Fruit fly (Drosophila melanogaster) whole organism, embryonic: Measurements from ENCODE around the gene Bap111.

Experiments used
- Abd-B ChIP-seq: fragments of 200-800 bp; sonication (Bioruptor generic); optimal IDR thresholded peaks from 2 replicates; lab custom pipeline; 2018; ENCODE audit warnings: missing biosample characterization, mild to moderate bottlenecking, missing genetic modification characterization, moderate library complexity
- Bdp1 ChIP-seq: fragments of 200-800 bp; sonication (Bioruptor generic); optimal IDR thresholded peaks from 3 replicates; lab custom pipeline; 2016; ENCODE audit warnings: missing biosample characterization, missing genetic modification characterization
- CG10321 ChIP-seq: fragments of 200-800 bp; sonication (Bioruptor generic); IDR thresholded peaks from 2 replicates; pipeline ENCODE4 v1.3.6; 2022; ENCODE audit warnings: missing biosample characterization, missing genetic modification characterization
- CG10366 ChIP-seq: fragments of 200-800 bp; sonication (Bioruptor generic); IDR thresholded peaks from 2 replicates; pipeline ENCODE4 v1.3.6; 2022; ENCODE audit warnings: missing biosample characterization, missing genetic modification characterization
- CG10565 ChIP-seq: fragments of 200-800 bp; sonication (Bioruptor generic); optimal IDR thresholded peaks from 3 replicates; lab custom pipeline; 2016; ENCODE audit warnings: missing biosample characterization, mild to moderate bottlenecking, missing genetic modification characterization
- CG10654 ChIP-seq: fragments of 200-800 bp; sonication (Bioruptor generic); optimal IDR thresholded peaks from 2 replicates; lab custom pipeline; 2016; ENCODE audit warnings: missing biosample characterization, missing genetic modification characterization
- CG10979 ChIP-seq: fragments of 200-800 bp; sonication (Bioruptor generic); optimal IDR thresholded peaks from 2 replicates; lab custom pipeline; 2018; ENCODE audit warnings: missing biosample characterization, mild to moderate bottlenecking, missing genetic modification characterization, moderate library complexity
- CG11085 ChIP-seq: fragments of 200-800 bp; sonication (Bioruptor generic); IDR thresholded peaks from 2 replicates; pipeline ENCODE4 v1.3.6; 2022; ENCODE audit warnings: missing biosample characterization, missing genetic modification characterization
- CG12744 ChIP-seq: fragments of 200-800 bp; sonication (Bioruptor generic); optimal IDR thresholded peaks from 2 replicates; lab custom pipeline; 2016; ENCODE audit warnings: missing biosample characterization, missing genetic modification characterization
- CG15011 ChIP-seq: fragments of 200-800 bp; sonication (Bioruptor generic); optimal IDR thresholded peaks from 3 replicates; lab custom pipeline; 2018; ENCODE audit warnings: missing biosample characterization, mild to moderate bottlenecking, missing genetic modification characterization
- CG15514 ChIP-seq: fragments of 200-800 bp; sonication (Bioruptor generic); optimal IDR thresholded peaks from 3 replicates; lab custom pipeline; 2017; ENCODE audit warnings: missing biosample characterization, missing genetic modification characterization, mild to moderate bottlenecking, moderate library complexity, missing genetic modification reagents
- CG15601 ChIP-seq: fragments of 200-800 bp; sonication (Bioruptor generic); optimal IDR thresholded peaks from 3 replicates; lab custom pipeline; 2019; ENCODE audit warnings: missing biosample characterization, mild to moderate bottlenecking, missing genetic modification characterization, moderate library complexity
- CG17359 ChIP-seq: fragments of 200-800 bp; sonication (Bioruptor generic); optimal IDR thresholded peaks from 3 replicates; lab custom pipeline; 2018; ENCODE audit warnings: missing biosample characterization, mild to moderate bottlenecking, missing genetic modification characterization, moderate library complexity
- CG17568 ChIP-seq: fragments of 200-800 bp; sonication (Bioruptor generic); optimal IDR thresholded peaks from 2 replicates; lab custom pipeline; 2018; ENCODE audit warnings: missing biosample characterization, mild to moderate bottlenecking, missing genetic modification characterization, moderate library complexity
- CG18764 ChIP-seq: fragments of 200-800 bp; sonication (Bioruptor generic); optimal IDR thresholded peaks from 3 replicates; lab custom pipeline; 2016; ENCODE audit warnings: missing biosample characterization, missing genetic modification characterization
- CG2199 ChIP-seq: fragments of 200-800 bp; sonication (Bioruptor generic); IDR thresholded peaks from 3 replicates; pipeline ENCODE4 v1.3.6; 2022; ENCODE audit warnings: missing biosample characterization, missing genetic modification characterization
- CG42726 ChIP-seq: fragments of 200-800 bp; sonication (Bioruptor generic); IDR thresholded peaks from 2 replicates; pipeline ENCODE4 v1.3.6; 2022; ENCODE audit warnings: missing biosample characterization, missing genetic modification characterization; ENCODE audit not compliant: partially characterized antibody
- CG4404 ChIP-seq: fragments of 200-800 bp; sonication (Bioruptor generic); IDR thresholded peaks from 2 replicates; pipeline ENCODE4 v1.3.6; 2022; ENCODE audit warnings: missing biosample characterization, missing genetic modification characterization
- CG4820 ChIP-seq: fragments of 200-800 bp; sonication (Bioruptor generic); optimal IDR thresholded peaks from 3 replicates; lab custom pipeline; 2016; ENCODE audit warnings: missing biosample characterization, missing genetic modification characterization
- CG4854 ChIP-seq: fragments of 200-800 bp; sonication (Bioruptor generic); optimal IDR thresholded peaks from 2 replicates; lab custom pipeline; 2016; ENCODE audit warnings: missing biosample characterization, missing genetic modification characterization, inconsistent platforms
- CG7357 ChIP-seq: fragments of 200-800 bp; sonication (Bioruptor generic); IDR thresholded peaks from 3 replicates; pipeline ENCODE4 v1.3.6; 2022; ENCODE audit warnings: missing biosample characterization, missing genetic modification characterization
- CG7372 ChIP-seq: fragments of 200-800 bp; sonication (Bioruptor generic); IDR thresholded peaks from 2 replicates; pipeline ENCODE4 v1.3.6; 2022; ENCODE audit warnings: missing biosample characterization, missing genetic modification characterization
- CG7963 ChIP-seq: fragments of 200-800 bp; sonication (Bioruptor generic); IDR thresholded peaks from 3 replicates; pipeline ENCODE4 v1.3.6; 2022; ENCODE audit warnings: missing biosample characterization, missing genetic modification characterization; ENCODE audit not compliant: partially characterized antibody
- CG9215 ChIP-seq: fragments of 200-800 bp; sonication (Bioruptor generic); IDR thresholded peaks from 2 replicates; pipeline ENCODE4 v1.3.6; 2022; ENCODE audit warnings: missing biosample characterization, missing genetic modification characterization
- CG9727 ChIP-seq: fragments of 200-800 bp; sonication (Bioruptor generic); optimal IDR thresholded peaks from 3 replicates; lab custom pipeline; 2017; ENCODE audit warnings: missing biosample characterization, mild to moderate bottlenecking, missing genetic modification characterization
- Camta ChIP-seq: fragments of 200-800 bp; sonication (Bioruptor generic); optimal IDR thresholded peaks from 2 replicates; lab custom pipeline; 2016; ENCODE audit warnings: missing biosample characterization, missing genetic modification characterization
- D ChIP-seq, 2 experiments: fragments of 200-800 bp in 1 of 2; fragments of >200 bp in 1 of 2; sonication (Bioruptor generic) in 1 of 2; optimal IDR thresholded peaks; 2 replicates in 1 of 2; 3 replicates in 1 of 2; lab custom pipeline; 2017; ENCODE audit warnings: mild to moderate bottlenecking in 1 of 2, missing biosample characterization in 1 of 2, missing genetic modification characterization in 1 of 2, missing genetic modification reagents in 1 of 2
- Dref ChIP-seq: fragments of 200-800 bp; sonication (Bioruptor generic); IDR thresholded peaks from 2 replicates; pipeline ENCODE4 v1.3.6; 2022; ENCODE audit warnings: missing biosample characterization, missing genetic modification characterization
- Gug ChIP-seq: fragments of 200-800 bp; sonication (Bioruptor generic); IDR thresholded peaks from 4 replicates; pipeline ENCODE4 v1.3.6; 2022; ENCODE audit warnings: missing biosample characterization, missing genetic modification characterization
- Hand ChIP-seq: fragments of 200-800 bp; sonication (Bioruptor generic); optimal IDR thresholded peaks from 2 replicates; lab custom pipeline; 2017; ENCODE audit warnings: mild to moderate bottlenecking, missing biosample characterization, missing genetic modification reagents, missing genetic modification characterization
- Hey ChIP-seq: fragments of 200-800 bp; sonication (Bioruptor generic); optimal IDR thresholded peaks from 3 replicates; lab custom pipeline; 2018; ENCODE audit warnings: missing biosample characterization, mild to moderate bottlenecking, missing genetic modification characterization
- MBD-R2 ChIP-seq: fragments of 200-800 bp; sonication (Bioruptor generic); IDR thresholded peaks from 2 replicates; pipeline ENCODE4 v1.3.6; 2022; ENCODE audit warnings: missing biosample characterization, missing genetic modification characterization
- Med ChIP-seq: fragments of 200-800 bp; sonication (Bioruptor generic); peaks from one replicate; lab custom pipeline; 2016; ENCODE audit warnings: missing biosample characterization, missing genetic modification characterization, mild to moderate bottlenecking, inconsistent platforms, moderate library complexity
- Mrtf ChIP-seq: fragments of 200-800 bp; sonication (Bioruptor generic); IDR thresholded peaks from 3 replicates; pipeline ENCODE4 v1.3.6; 2022; ENCODE audit warnings: missing biosample characterization, missing genetic modification characterization
- NFAT ChIP-seq: fragments of 200-800 bp; sonication (Bioruptor generic); IDR thresholded peaks from 2 replicates; pipeline ENCODE4 v1.3.6; 2022; ENCODE audit warnings: missing biosample characterization, missing genetic modification characterization
- Trl ChIP-seq, 3 experiments: fragments of >200 bp in 2 of 3; fragments of 200-800 bp in 1 of 3; sonication (Bioruptor generic) in 1 of 3; optimal IDR thresholded peaks; 2 replicates in 1 of 3; 3 replicates in 2 of 3; lab custom pipeline; 2016 to 2017; ENCODE audit warnings: missing biosample characterization in 1 of 3, missing genetic modification characterization in 1 of 3
- YL-1 ChIP-seq: fragments of 200-800 bp; sonication (Bioruptor generic); optimal IDR thresholded peaks from 3 replicates; lab custom pipeline; 2017; ENCODE audit warnings: missing biosample characterization, mild to moderate bottlenecking, missing genetic modification characterization
- ab ChIP-seq: fragments of 200-800 bp; sonication (Bioruptor generic); optimal IDR thresholded peaks from 2 replicates; lab custom pipeline; 2016; ENCODE audit warnings: missing biosample characterization, missing genetic modification characterization
- al ChIP-seq: fragments of 200-800 bp; sonication (Bioruptor generic); IDR thresholded peaks from 2 replicates; pipeline ENCODE4 v1.3.6; 2022; ENCODE audit warnings: missing biosample characterization, missing genetic modification characterization
- bbx ChIP-seq: fragments of 200-800 bp; sonication (Bioruptor generic); IDR thresholded peaks from 2 replicates; pipeline ENCODE4 v1.3.6; 2022; ENCODE audit warnings: missing biosample characterization, missing genetic modification characterization; ENCODE audit not compliant: partially characterized antibody
- danr ChIP-seq: fragments of 200-800 bp; sonication (Bioruptor generic); IDR thresholded peaks from 2 replicates; pipeline ENCODE4 v1.3.6; 2022; ENCODE audit warnings: missing biosample characterization, missing genetic modification characterization
- en ChIP-seq: fragments of 200-800 bp; sonication (Bioruptor generic); optimal IDR thresholded peaks from 2 replicates; lab custom pipeline; 2016; ENCODE audit warnings: missing biosample characterization, missing genetic modification characterization
- gce ChIP-seq: fragments of 200-800 bp; sonication (Bioruptor generic); IDR thresholded peaks from 3 replicates; pipeline ENCODE4 v1.3.6; 2022; ENCODE audit warnings: missing biosample characterization, missing genetic modification characterization
- grau ChIP-seq: fragments of 200-800 bp; optimal IDR thresholded peaks from 3 replicates; lab custom pipeline; 2019; ENCODE audit warnings: missing biosample characterization, mild to moderate bottlenecking, missing genetic modification characterization, moderate library complexity
- hbn ChIP-seq: fragments of 200-800 bp; sonication (Bioruptor generic); IDR thresholded peaks from 2 replicates; pipeline ENCODE4 v1.3.6; 2022; ENCODE audit warnings: missing biosample characterization, missing genetic modification characterization; ENCODE audit not compliant: partially characterized antibody
- maf-S ChIP-seq: fragments of 200-800 bp; sonication (Bioruptor generic); optimal IDR thresholded peaks from 2 replicates; lab custom pipeline; 2016; ENCODE audit warnings: missing biosample characterization, missing genetic modification characterization
- peb ChIP-seq: fragments of 200-800 bp; sonication (Bioruptor generic); IDR thresholded peaks from 2 replicates; pipeline ENCODE4 v1.3.6; 2022; ENCODE audit warnings: missing biosample characterization, missing genetic modification characterization
- pzg ChIP-seq: fragments of 200-800 bp; sonication (Bioruptor generic); optimal IDR thresholded peaks from 3 replicates; lab custom pipeline; 2018; ENCODE audit warnings: missing biosample characterization, mild to moderate bottlenecking, missing genetic modification characterization, moderate library complexity
- slbo ChIP-seq: fragments of 200-800 bp; sonication (Bioruptor generic); IDR thresholded peaks from 2 replicates; pipeline ENCODE4 v1.3.6; 2022; ENCODE audit warnings: missing biosample characterization, missing genetic modification characterization
- trem ChIP-seq: fragments of 200-800 bp; optimal IDR thresholded peaks from 3 replicates; lab custom pipeline; 2019; ENCODE audit warnings: missing biosample characterization, mild to moderate bottlenecking, missing genetic modification characterization, moderate library complexity
- vnd ChIP-seq: fragments of 200-800 bp; sonication (Bioruptor generic); IDR thresholded peaks from 3 replicates; pipeline ENCODE4 v1.3.6; 2022; ENCODE audit warnings: missing biosample characterization, missing genetic modification characterization; ENCODE audit not compliant: partially characterized antibody

Bap111 gene

DNA sequence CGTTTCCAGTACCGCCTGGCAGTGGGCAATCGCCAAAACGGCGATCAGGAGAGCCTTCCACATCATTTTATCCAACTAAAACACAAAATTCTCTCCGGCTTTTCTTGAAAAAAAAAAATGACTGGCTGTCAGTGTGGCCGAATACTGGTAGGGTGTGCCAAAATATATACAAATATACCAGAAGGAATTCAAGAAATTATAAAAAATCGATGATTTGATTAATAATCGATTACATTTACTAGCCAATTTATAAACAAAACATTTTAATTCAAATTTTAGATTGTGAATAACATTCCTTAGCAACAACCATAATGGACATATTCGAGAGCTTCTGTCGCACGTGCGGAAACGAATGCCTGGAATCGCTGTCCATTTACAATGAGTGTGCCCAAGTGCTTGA, 9.3 kb downstream of the Bap111 start, which contains the start of the genes Ost48 and Dlip1 (continued):
- peak; percentile 49 for TF ChIP-seq CG17568 (GFP tag; lab: Kevin White, UChicago)
- no peak for TF ChIP-seq CG10979 (tag; lab: Kevin White, UChicago)
- no peak for TF ChIP-seq Mrtf (GFP tag; lab: Robert Waterston, UW)
- no peak for TF ChIP-seq grau (tag; lab: Kevin White, UChicago)
- no peak for TF ChIP-seq CG10321 (GFP tag; lab: Robert Waterston, UW)
- peak; percentile 46 for TF ChIP-seq hbn (GFP tag; lab: Robert Waterston, UW)
- TF ChIP-seq CG7963, result no peak
- TF ChIP-seq trem (tag; lab: Kevin White, UChicago), result no peak
- TF ChIP-seq CG9215 (GFP tag; lab: Robert Waterston, UW), result no peak
- no peak for TF ChIP-seq CG12744
- no peak for TF ChIP-seq CG17359
- 0 out of 2 replicates have a peak, but pooled peaks have one; percentile 25 for TF ChIP-seq bbx
- TF ChIP-seq en (GFP tag; lab: Kevin White, UChicago), result no peak
- TF ChIP-seq CG42726 (GFP tag; lab: Robert Waterston, UW), result no peak
- TF ChIP-seq CG7372 (GFP tag; lab: Robert Waterston, UW), result no peak
- no peak for TF ChIP-seq CG15011 (GFP tag; lab: Kevin White, UChicago)
- no peak for TF ChIP-seq Bdp1 (GFP tag; lab: Kevin White, UChicago)
- TF ChIP-seq CG4820 (GFP tag; lab: Kevin White, UChicago), result no peak
- no peak for TF ChIP-seq CG4404
- TF ChIP-seq gce, result no peak
- TF ChIP-seq CG15514 (GFP tag; lab: Kevin White, UChicago), result no peak
- no peak for TF ChIP-seq Gug
- no peak for TF ChIP-seq CG9727 (GFP tag; lab: Kevin White, UChicago)
- TF ChIP-seq CG18764 (GFP tag; lab: Kevin White, UChicago), result no peak
- TF ChIP-seq CG10565 (GFP tag; lab: Kevin White, UChicago), result no peak
- TF ChIP-seq CG7357 (GFP tag; lab: Robert Waterston, UW), result no peak
- no peak for TF ChIP-seq CG4854 (GFP tag; lab: Kevin White, UChicago)
- TF ChIP-seq Hey, result no peak
- TF ChIP-seq peb (GFP tag; lab: Robert Waterston, UW), result no peak
- TF ChIP-seq Abd-B (GFP tag; lab: Kevin White, UChicago), result no peak
- peak; percentile 43 for TF ChIP-seq pzg
- no peak for TF ChIP-seq CG15601
- no peak for TF ChIP-seq al (GFP tag; lab: Robert Waterston, UW)
- no peak for TF ChIP-seq slbo (GFP tag; lab: Robert Waterston, UW)
- TF ChIP-seq NFAT (GFP tag; lab: Robert Waterston, UW), result no peak
- peak; percentile 67 for TF ChIP-seq Dref (GFP tag; lab: Robert Waterston, UW)
- TF ChIP-seq ab, result no peak
- TF ChIP-seq CG11085 (GFP tag; lab: Robert Waterston, UW), result no peak
- TF ChIP-seq MBD-R2, result peak; percentile 7; the same call in 1 of the 2 replicates
- peak; percentile 37 for TF ChIP-seq YL-1 (GFP tag; lab: Kevin White, UChicago)
- no peak for TF ChIP-seq CG10366 (GFP tag; lab: Robert Waterston, UW)
- no peak for TF ChIP-seq CG10654 (GFP tag; lab: Kevin White, UChicago)
- no peak for TF ChIP-seq D (optimal IDR thresholded peaks at IDR 0.05; lab: Kevin White, UChicago)
- TF ChIP-seq D (GFP tag; optimal IDR thresholded peaks at IDR 0.05; lab: Kevin White, UChicago), result no peak
- TF ChIP-seq maf-S, result no peak
- TF ChIP-seq CG2199 (GFP tag; lab: Robert Waterston, UW), result no peak
- TF ChIP-seq vnd, result 0 out of 3 replicates have a peak, but pooled peaks have one; percentile 30
- TF ChIP-seq Camta (GFP tag; lab: Kevin White, UChicago), result no peak
- TF ChIP-seq Hand (GFP tag; lab: Kevin White, UChicago), result no peak
- TF ChIP-seq danr (GFP tag; lab: Robert Waterston, UW), result no peak
- no peak for TF ChIP-seq Trl (optimal IDR thresholded peaks at IDR 0.05; lab: Kevin White, UChicago)
- TF ChIP-seq Trl (GFP tag; optimal IDR thresholded peaks at IDR 0.05; lab: Kevin White, UChicago), result no peak
- TF ChIP-seq Med (GFP tag; lab: Kevin White, UChicago), result no peak
